Worm (Caenorhabditis elegans): Measurements from ENCODE around the gene tag-307.

Gene tag-307

DNA sequence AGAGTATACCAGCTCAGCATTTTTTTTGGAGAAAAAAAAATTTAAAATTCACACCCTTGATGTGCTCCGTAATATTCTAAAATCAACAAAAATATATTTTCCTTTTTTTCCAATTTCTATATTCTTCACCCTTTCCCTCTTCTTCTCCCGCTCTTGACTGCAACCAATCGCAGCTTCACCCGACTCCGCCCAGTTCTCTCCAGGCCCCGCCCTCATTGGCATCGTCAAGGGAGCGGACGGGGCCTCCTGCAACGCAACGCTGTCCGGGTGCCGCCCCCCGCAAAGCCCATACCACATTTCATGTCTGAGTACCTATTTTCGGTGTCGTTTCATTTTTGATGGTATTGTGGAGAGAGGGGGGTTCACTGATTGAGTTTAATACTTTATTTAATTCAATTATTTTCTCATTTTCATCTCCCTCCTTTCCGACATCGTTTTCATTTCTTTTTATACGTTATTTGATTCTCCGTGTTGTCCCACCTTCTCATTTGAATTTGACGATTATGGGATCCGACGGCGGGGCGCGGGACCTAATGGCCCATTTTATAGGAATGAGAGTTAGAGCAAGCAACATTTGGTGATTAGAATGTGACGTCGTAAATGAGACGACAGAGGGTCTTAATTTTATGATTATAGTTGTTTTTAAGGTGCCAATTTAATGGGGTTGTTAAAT, 44.7 kb downstream of the tag-307 start:
- TF ChIP-seq lsy-2 (tag; optimal IDR thresholded peaks at IDR 0.05): peak; percentile 65
- TF ChIP-seq tbx-8 (GFP tag; optimal IDR thresholded peaks at IDR 0.05): no peak

DNA sequence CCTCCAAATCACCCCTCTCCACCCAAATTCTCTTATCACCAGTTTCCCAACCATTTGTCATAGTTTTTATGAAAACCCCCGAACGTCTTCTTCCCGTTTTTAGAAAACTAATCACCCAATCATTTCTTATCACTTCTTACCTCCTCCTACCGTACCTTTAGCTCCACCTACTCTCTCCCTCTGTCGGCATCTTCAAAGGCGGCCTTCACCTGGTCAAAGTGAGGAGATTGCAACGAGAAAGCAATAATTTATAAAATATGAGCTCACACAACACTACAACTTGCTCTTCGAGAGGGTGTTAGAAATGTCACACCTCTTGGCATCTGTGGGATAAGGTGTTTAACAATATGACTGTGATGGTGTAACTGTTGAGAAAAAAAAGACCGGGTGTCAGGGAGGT, 48.0 kb downstream of the tag-307 start:
- TF ChIP-seq bed-3 (GFP tag; optimal IDR thresholded peaks at IDR 0.05) (no peak), nhr-28 (tag; optimal IDR thresholded peaks at IDR 0.05) (no peak), pha-4 (tag; optimal IDR thresholded peaks at IDR 0.05) (no peak), tbx-8 (GFP tag; optimal IDR thresholded peaks at IDR 0.05) (no peak), lin-13 (tag; optimal IDR thresholded peaks at IDR 0.05) (no peak), snpc-4 (tag; optimal IDR thresholded peaks at IDR 0.05) (no peak), nhr-12 (tag; optimal IDR thresholded peaks at IDR 0.05) (no peak), nhr-76 (tag; optimal IDR thresholded peaks at IDR 0.05) (no peak), ham-2 (GFP tag; optimal IDR thresholded peaks at IDR 0.05) (no peak), nhr-237 (tag; optimal IDR thresholded peaks at IDR 0.05) (no peak), nhr-2 (tag; optimal IDR thresholded peaks at IDR 0.05) (no peak), blmp-1 (tag; optimal IDR thresholded peaks at IDR 0.05) (no peak), ceh-43 (GFP tag; optimal IDR thresholded peaks at IDR 0.05) (no peak), elt-3 (tag; optimal IDR thresholded peaks at IDR 0.05) (no peak), cnd-1 (tag; optimal IDR thresholded peaks at IDR 0.05) (no peak)

DNA sequence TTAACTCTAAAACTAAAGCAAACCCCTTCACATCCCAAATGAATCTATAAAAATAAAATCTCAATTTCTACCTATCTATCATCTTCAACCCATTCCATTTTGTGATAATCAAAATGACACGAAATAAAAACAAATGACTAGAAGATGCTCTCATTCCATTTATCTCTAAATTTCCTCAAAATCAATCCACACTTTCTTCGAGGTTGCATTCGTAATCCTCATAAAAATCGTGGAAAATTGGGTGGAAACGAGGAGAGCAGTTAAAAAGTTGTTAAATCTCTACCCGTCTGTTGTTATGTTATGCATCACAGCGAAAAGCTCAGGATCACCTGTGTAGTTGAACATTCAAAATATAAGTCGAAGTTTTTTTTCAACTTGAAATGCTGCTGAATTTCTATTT, 50.1 kb downstream of the tag-307 start:
- no peak for TF ChIP-seq lin-13 (tag; optimal IDR thresholded peaks at IDR 0.05)
- no peak for TF ChIP-seq hlh-1 (tag; optimal IDR thresholded peaks at IDR 0.05)
- no peak for TF ChIP-seq ceh-83 (GFP tag; optimal IDR thresholded peaks at IDR 0.05)
- no peak for TF ChIP-seq ceh-43 (GFP tag; optimal IDR thresholded peaks at IDR 0.05)
- no peak for TF ChIP-seq sptf-1 (tag; optimal IDR thresholded peaks at IDR 0.05)
- TF ChIP-seq snpc-4 (tag; optimal IDR thresholded peaks at IDR 0.05): no peak
- no peak for TF ChIP-seq cnd-1 (tag; optimal IDR thresholded peaks at IDR 0.05)
- no peak for TF ChIP-seq mep-1 (tag; optimal IDR thresholded peaks at IDR 0.05)
- TF ChIP-seq ham-2 (GFP tag; optimal IDR thresholded peaks at IDR 0.05): no peak
- TF ChIP-seq nhr-76 (tag; optimal IDR thresholded peaks at IDR 0.05): no peak

Data from whole organism, mixed stage, embryonic.